Worm (Caenorhabditis elegans): ENCODE measurements around the gene noah-2.

- TF ChIP-seq efl-1 (GFP tag; optimal IDR thresholded peaks at IDR 0.05): peak; percentile 79
- TF ChIP-seq unc-62 (GFP tag; optimal IDR thresholded peaks at IDR 0.05): no peak
- no peak for TF ChIP-seq tbx-9 (tag; optimal IDR thresholded peaks at IDR 0.05; ENCODE audit: borderline replicate concordance)
- TF ChIP-seq ceh-100 (GFP tag; IDR thresholded peaks at IDR 0.05): peak; percentile 39
- peak; percentile 85 for TF ChIP-seq snpc-3.4 (tag; optimal IDR thresholded peaks at IDR 0.05)
- peak; percentile 16; the same call in 1 of the 2 replicates for TF ChIP-seq Y67H2A.10 (GFP tag; conservative IDR thresholded peaks at IDR 0.05)
These were observed 20.1 kb upstream of the noah-2 start for ce11 chrIV:14070992-14071289.

All from whole organism, young adult.